Worm (Caenorhabditis elegans) whole organism, L3 larva: ENCODE results near the gene col-148.
A peak's percentile ranks its signal among the peaks of the same experiment; 100 is the strongest.

Experiments used
- R02D3.7 ChIP-seq: fragments of 150-350 bp; optimal IDR thresholded peaks from 2 replicates; lab custom pipeline; 2014; ENCODE audit warnings: missing biosample characterization, missing genetic modification characterization
- ZK546.5 ChIP-seq: sonication (generic microtip); optimal IDR thresholded peaks from 2 replicates; lab custom pipeline; 2017; ENCODE audit warnings: missing biosample characterization, missing genetic modification characterization
- aly-2 ChIP-seq: fragments of 150-350 bp; optimal IDR thresholded peaks from 2 replicates; lab custom pipeline; 2014; ENCODE audit warnings: missing biosample characterization, missing genetic modification characterization
- ama-1 ChIP-seq: fragments of 150-350 bp; optimal IDR thresholded peaks from 2 replicates; lab custom pipeline; 2018
- ceh-16 ChIP-seq: sonication (generic microtip); optimal IDR thresholded peaks from 2 replicates; lab custom pipeline; 2017; ENCODE audit warnings: missing biosample characterization, missing genetic modification characterization
- ceh-28 ChIP-seq: fragments of 150-350 bp; optimal IDR thresholded peaks from 2 replicates; lab custom pipeline; 2014; ENCODE audit warnings: missing biosample characterization, missing genetic modification reagents, missing genetic modification characterization
- ceh-9 ChIP-seq: sonication (generic microtip); optimal IDR thresholded peaks from 2 replicates; lab custom pipeline; 2018; ENCODE audit warnings: missing biosample characterization, missing genetic modification characterization
- daf-12 ChIP-seq: fragments of 150-350 bp; optimal IDR thresholded peaks from 2 replicates; lab custom pipeline; 2014; ENCODE audit warnings: missing biosample characterization, missing genetic modification reagents, missing genetic modification characterization
- egl-27 ChIP-seq: sonication (generic microtip); optimal IDR thresholded peaks from 4 replicates; lab custom pipeline; 2017; ENCODE audit warnings: missing biosample characterization, missing genetic modification reagents, missing genetic modification characterization
- egl-5 ChIP-seq: fragments of 150-350 bp; optimal IDR thresholded peaks from 2 replicates; lab custom pipeline; 2017; ENCODE audit warnings: missing biosample characterization, missing genetic modification reagents, missing genetic modification characterization, inconsistent platforms
- elt-1 ChIP-seq: fragments of 150-350 bp; optimal IDR thresholded peaks from 2 replicates; lab custom pipeline; 2014; ENCODE audit warnings: missing biosample characterization, missing genetic modification characterization
- elt-2 ChIP-seq: sonication (generic microtip); optimal IDR thresholded peaks from 2 replicates; lab custom pipeline; 2016; ENCODE audit warnings: missing genetic modification reagents, mild to moderate bottlenecking, missing genetic modification characterization, missing compliant biosample characterization
- elt-3 ChIP-seq, 3 experiments: fragments of 150-350 bp in 1 of 3; sonication (generic microtip) in 2 of 3; optimal IDR thresholded peaks; 2 replicates in 2 of 3; 4 replicates in 1 of 3; lab custom pipeline; 2014 to 2017; ENCODE audit warnings: missing biosample characterization in 3 of 3, missing genetic modification characterization in 3 of 3
- fkh-10 ChIP-seq: sonication (generic microtip); optimal IDR thresholded peaks from 2 replicates; lab custom pipeline; 2017; ENCODE audit warnings: missing biosample characterization, missing genetic modification reagents, missing genetic modification characterization
- fkh-2 ChIP-seq: fragments of 150-350 bp; optimal IDR thresholded peaks from 2 replicates; lab custom pipeline; 2014; ENCODE audit warnings: missing biosample characterization, missing genetic modification reagents, missing genetic modification characterization
- fos-1 ChIP-seq: fragments of 150-350 bp; optimal IDR thresholded peaks from 2 replicates; lab custom pipeline; 2014; ENCODE audit warnings: missing biosample characterization, missing genetic modification characterization
- hmg-11 ChIP-seq: sonication (generic microtip); optimal IDR thresholded peaks from 2 replicates; lab custom pipeline; 2016; ENCODE audit warnings: missing genetic modification characterization, missing compliant biosample characterization
- jun-1 ChIP-seq: fragments of 150-350 bp; optimal IDR thresholded peaks from 2 replicates; lab custom pipeline; 2014; ENCODE audit warnings: missing biosample characterization, missing genetic modification reagents, missing genetic modification characterization
- lin-15B ChIP-seq: fragments of 150-350 bp; optimal IDR thresholded peaks from 2 replicates; lab custom pipeline; 2014; ENCODE audit warnings: missing biosample characterization, missing genetic modification characterization
- lin-39 ChIP-seq: fragments of 150-350 bp; optimal IDR thresholded peaks from 2 replicates; lab custom pipeline; 2018; ENCODE audit warnings: missing biosample characterization, missing genetic modification reagents, missing genetic modification characterization
- mdl-1 ChIP-seq: fragments of 150-350 bp; optimal IDR thresholded peaks from 2 replicates; lab custom pipeline; 2014; ENCODE audit warnings: missing biosample characterization, missing genetic modification characterization
- mml-1 ChIP-seq: fragments of 150-350 bp; sonication (generic microtip); optimal IDR thresholded peaks from 3 replicates; lab custom pipeline; 2014; ENCODE audit warnings: missing biosample characterization, missing genetic modification characterization
- nfya-1 ChIP-seq: sonication (generic microtip); optimal IDR thresholded peaks from 2 replicates; lab custom pipeline; 2017; ENCODE audit warnings: missing genetic modification characterization, mild to moderate bottlenecking, missing compliant biosample characterization, antibody characterized with exemption, moderate library complexity; ENCODE audit not compliant: insufficient read depth
- nhr-12 ChIP-seq: fragments of 150-350 bp; optimal IDR thresholded peaks from 2 replicates; lab custom pipeline; 2014; ENCODE audit warnings: missing biosample characterization, missing genetic modification characterization
- nhr-23 ChIP-seq: fragments of 150-350 bp; optimal IDR thresholded peaks from 2 replicates; lab custom pipeline; 2014; ENCODE audit warnings: missing biosample characterization, missing genetic modification reagents, missing genetic modification characterization
- nhr-237 ChIP-seq: fragments of 150-350 bp; optimal IDR thresholded peaks from 2 replicates; lab custom pipeline; 2014; ENCODE audit warnings: missing biosample characterization, missing genetic modification characterization
- nhr-67 ChIP-seq: fragments of 150-350 bp; optimal IDR thresholded peaks from 2 replicates; lab custom pipeline; 2014; ENCODE audit warnings: missing biosample characterization, missing genetic modification characterization
- nhr-76 ChIP-seq: fragments of 150-350 bp; sonication (generic microtip); optimal IDR thresholded peaks from 5 replicates; lab custom pipeline; 2014; ENCODE audit warnings: missing biosample characterization, missing genetic modification characterization
- nhr-77 ChIP-seq: fragments of 150-350 bp; optimal IDR thresholded peaks from 2 replicates; lab custom pipeline; 2014; ENCODE audit warnings: missing biosample characterization, missing genetic modification characterization
- pha-4 ChIP-seq: fragments of 150-350 bp; optimal IDR thresholded peaks from 2 replicates; lab custom pipeline; 2014; ENCODE audit warnings: missing biosample characterization, missing genetic modification reagents, missing genetic modification characterization
- pqm-1 ChIP-seq: fragments of 150-350 bp; optimal IDR thresholded peaks from 2 replicates; lab custom pipeline; 2017; ENCODE audit warnings: missing biosample characterization, missing genetic modification characterization, inconsistent platforms
- sea-2 ChIP-seq: fragments of 150-350 bp; sonication (generic microtip); optimal IDR thresholded peaks from 4 replicates; lab custom pipeline; 2014; ENCODE audit warnings: missing biosample characterization, missing genetic modification reagents, missing genetic modification characterization
- tbx-2 ChIP-seq: sonication (generic microtip); optimal IDR thresholded peaks from 2 replicates; lab custom pipeline; 2016; ENCODE audit warnings: mild to moderate bottlenecking, missing genetic modification characterization, missing compliant biosample characterization
- ztf-11 ChIP-seq: fragments of 150-350 bp; optimal IDR thresholded peaks from 2 replicates; lab custom pipeline; 2014; ENCODE audit warnings: missing biosample characterization, missing genetic modification characterization

Gene col-148

DNA sequence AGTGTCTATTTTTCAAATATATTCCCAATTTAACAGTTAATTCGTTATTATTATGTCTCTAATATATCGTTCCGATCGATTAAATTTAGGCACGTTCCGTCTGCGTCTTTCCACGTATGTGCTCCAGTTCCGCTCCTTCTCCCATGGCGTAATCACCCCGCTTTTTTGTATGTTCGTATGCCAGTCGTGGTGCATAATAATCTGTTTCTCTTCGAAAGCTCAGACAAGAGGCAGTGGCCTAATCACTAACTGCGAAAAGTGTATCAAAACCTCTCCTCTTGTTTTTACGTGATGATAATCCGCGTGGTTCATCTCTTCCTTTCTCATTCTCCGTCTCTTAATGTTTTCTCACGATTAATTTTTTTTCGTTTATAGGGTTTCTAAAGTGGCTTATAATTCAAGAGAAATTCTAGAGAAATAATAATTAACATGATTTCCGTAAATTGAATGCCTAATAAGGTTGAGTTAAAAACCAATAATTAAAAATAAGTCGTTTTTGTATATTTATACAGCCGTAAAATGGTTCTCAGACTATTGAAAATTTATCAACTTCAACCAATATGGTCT lies 6.2 kb downstream of the col-148 start:
- no peak for TF ChIP-seq mdl-1 (tag; lab: Kevin White, UChicago)
- peak; percentile 75 for TF ChIP-seq ama-1 (lab: Kevin White, UChicago)

- peak; percentile 17 for TF ChIP-seq elt-2
- TF ChIP-seq egl-5 (tag; lab: Kevin White, UChicago): no peak
- TF ChIP-seq pqm-1: peak; percentile 77
- TF ChIP-seq hmg-11 (tag; lab: Kevin White, UChicago): peak; percentile 4
- peak; percentile 1 for TF ChIP-seq pha-4
Observed at ce11 chrV:10248255-10248979, 6.9 kb downstream of the col-148 start, which contains the start of gene akt-1. akt-1 (plus strand) TSS chrV:10248905.

- TF ChIP-seq nhr-67 (tag; lab: Kevin White, UChicago) (no peak), aly-2 (tag; lab: Kevin White, UChicago) (no peak), nhr-76 (tag; lab: Kevin White, UChicago) (no peak), nhr-12 (no peak), hmg-11 (tag; lab: Kevin White, UChicago) (no peak), ztf-11 (no peak), fkh-2 (tag; lab: Kevin White, UChicago) (no peak), pha-4 (no peak), nhr-77 (tag; lab: Kevin White, UChicago) (no peak), ceh-9 (no peak), elt-2 (no peak), egl-5 (tag; lab: Kevin White, UChicago) (no peak), pqm-1 (no peak), nhr-237 (tag; lab: Kevin White, UChicago) (no peak), R02D3.7 (tag; lab: Kevin White, UChicago) (no peak)
Observed at ce11 chrV:10249515-10249914, 8.0 kb downstream of the col-148 start.

- TF ChIP-seq nhr-23 (tag; lab: Kevin White, UChicago) (no peak), ama-1 (lab: Kevin White, UChicago) (peak; percentile 53), ceh-9 (no peak), fkh-10 (GFP tag; lab: Kevin White, UChicago) (no peak)
Observed at ce11 chrV:10252682-10253081, 11.1 kb downstream of the col-148 start.

DNA sequence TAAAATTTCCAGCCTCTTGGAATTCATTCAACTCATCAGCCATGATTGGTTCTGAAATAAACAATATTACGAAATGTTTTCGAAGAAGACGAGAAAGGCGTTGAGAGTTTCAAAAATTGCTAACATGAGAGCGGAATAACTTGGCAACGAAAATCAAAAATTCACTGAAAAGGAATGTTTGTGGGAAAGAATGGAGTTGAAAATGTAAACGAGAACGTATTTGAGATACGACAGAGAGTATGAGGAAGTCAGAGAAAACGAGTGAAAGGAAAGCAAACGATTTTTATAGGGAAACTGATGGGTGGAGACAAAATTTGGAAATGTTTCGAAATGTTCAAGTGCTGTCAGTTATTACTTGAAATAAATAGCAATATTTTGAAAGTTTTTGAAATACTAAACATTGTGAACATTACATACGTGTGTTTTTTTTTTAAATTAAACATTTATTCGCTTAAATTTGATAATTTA lies 13.5 kb downstream of the col-148 start, which contains the start of gene rop-1:
Gene rop-1 (minus strand): TSS at position 51 of the 468 bp plus-strand sequence.
- no peak for TF ChIP-seq jun-1 (tag; lab: Kevin White, UChicago)
- TF ChIP-seq mml-1: no peak
- TF ChIP-seq fos-1: no peak
- TF ChIP-seq elt-1 (tag; lab: Kevin White, UChicago): no peak
- no peak for TF ChIP-seq hmg-11 (tag; lab: Kevin White, UChicago)
- no peak for TF ChIP-seq ceh-16 (tag; lab: Kevin White, UChicago)
- peak; percentile 7 for TF ChIP-seq nfya-1 (tag; lab: Kevin White, UChicago)
- TF ChIP-seq ceh-28 (tag; lab: Kevin White, UChicago): no peak
- no peak for TF ChIP-seq lin-39 (tag; lab: Kevin White, UChicago)
- TF ChIP-seq daf-12 (tag; lab: Kevin White, UChicago): no peak
- TF ChIP-seq tbx-2 (tag; lab: Kevin White, UChicago): no peak
- no peak for TF ChIP-seq lin-15B
- TF ChIP-seq elt-3 (tag; optimal IDR thresholded peaks at IDR 0.05; lab: Kevin White, UChicago): no peak
- TF ChIP-seq R02D3.7 (tag; lab: Kevin White, UChicago): no peak
- TF ChIP-seq pqm-1: peak; percentile 32
- TF ChIP-seq sea-2 (GFP tag; lab: Kevin White, UChicago): no peak
- TF ChIP-seq aly-2 (tag; lab: Kevin White, UChicago): no peak
- TF ChIP-seq egl-27 (tag; lab: Kevin White, UChicago): no peak
- peak; percentile 62 for TF ChIP-seq pha-4
- TF ChIP-seq elt-2: peak; percentile 13
- TF ChIP-seq ceh-9: no peak
- TF ChIP-seq mdl-1 (tag; lab: Kevin White, UChicago): no peak
- no peak for TF ChIP-seq ZK546.5 (tag; lab: Kevin White, UChicago)
- TF ChIP-seq, all 47 proteins: peak for 4
